Worm (Caenorhabditis elegans): Measurements from ENCODE around the gene C39D10.7.

Gene C39D10.7

ce11 chrX:7913830-7914229 lies at the start of gene C39D10.7:
Gene C39D10.7 (minus strand): TSS chrX:7913930.
- TF ChIP-seq tbx-11 (GFP tag; IDR thresholded peaks at IDR 0.05) (no peak), hmg-4 (GFP tag; optimal IDR thresholded peaks at IDR 0.05) (no peak), pes-1 (GFP tag; IDR thresholded peaks at IDR 0.05) (no peak), flt-1 (GFP tag; IDR thresholded peaks at IDR 0.05) (no peak)

ce11 chrX:7962056-7962485 lies 48.3 kb upstream of the C39D10.7 start:
- peak; percentile 60 for TF ChIP-seq aly-1 (tag; optimal IDR thresholded peaks at IDR 0.05)
- no peak for TF ChIP-seq ceh-13 (GFP tag; optimal IDR thresholded peaks at IDR 0.05)
- 0 out of 2 replicates have a peak, but pooled peaks have one; percentile 3 for TF ChIP-seq pes-1 (GFP tag; IDR thresholded peaks at IDR 0.05)
- peak; percentile 59 for TF ChIP-seq hmg-4 (GFP tag; optimal IDR thresholded peaks at IDR 0.05)
- no peak for TF ChIP-seq hmbx-1 (tag; optimal IDR thresholded peaks at IDR 0.05)
- peak; percentile 48 for TF ChIP-seq F13C5.2 (tag; optimal IDR thresholded peaks at IDR 0.05)
- TF ChIP-seq tbx-11 (GFP tag; IDR thresholded peaks at IDR 0.05), result no peak
- TF ChIP-seq B0310.2 (tag; optimal IDR thresholded peaks at IDR 0.05), result no peak
- no peak for TF ChIP-seq ama-1 (optimal IDR thresholded peaks at IDR 0.05)

- TF ChIP-seq F13C5.2 (tag; optimal IDR thresholded peaks at IDR 0.05) (no peak), pes-1 (GFP tag; IDR thresholded peaks at IDR 0.05) (0 out of 2 replicates have a peak, but pooled peaks have one; percentile 5)
Measured at ce11 chrX:7961623-7962022, 47.9 kb upstream of the C39D10.7 start, which contains the start of gene sem-5. Gene sem-5 (minus strand): TSS chrX:7961723.

ce11 chrX:7958203-7958602 lies 44.5 kb upstream of the C39D10.7 start, which contains the start of gene sfxn-2:
Gene sfxn-2 (minus strand): TSS chrX:7958303.
- no peak for TF ChIP-seq tbx-37 (GFP tag; conservative IDR thresholded peaks at IDR 0.05)
- no peak for TF ChIP-seq pes-1 (GFP tag; IDR thresholded peaks at IDR 0.05)
- TF ChIP-seq ceh-36 (tag; optimal IDR thresholded peaks at IDR 0.05), result no peak
- TF ChIP-seq aly-1 (tag; optimal IDR thresholded peaks at IDR 0.05), result no peak
- TF ChIP-seq hnd-1 (tag; optimal IDR thresholded peaks at IDR 0.05), result no peak
- no peak for TF ChIP-seq tra-4 (tag; optimal IDR thresholded peaks at IDR 0.05)
- no peak for TF ChIP-seq flt-1 (GFP tag; IDR thresholded peaks at IDR 0.05)
- TF ChIP-seq B0310.2 (tag; optimal IDR thresholded peaks at IDR 0.05), result no peak
- TF ChIP-seq ceh-13 (GFP tag; optimal IDR thresholded peaks at IDR 0.05), result no peak
- no peak for TF ChIP-seq scrt-1 (GFP tag; IDR thresholded peaks at IDR 0.05)
- no peak for TF ChIP-seq tbx-11 (GFP tag; IDR thresholded peaks at IDR 0.05)
- TF ChIP-seq sea-1 (GFP tag; conservative IDR thresholded peaks at IDR 0.05), result no peak
- TF ChIP-seq hmg-4 (GFP tag; optimal IDR thresholded peaks at IDR 0.05), result no peak
- TF ChIP-seq hmbx-1 (tag; optimal IDR thresholded peaks at IDR 0.05), result no peak
- no peak for TF ChIP-seq F13C5.2 (tag; optimal IDR thresholded peaks at IDR 0.05)

- no peak for TF ChIP-seq ama-1 (optimal IDR thresholded peaks at IDR 0.05)
- TF ChIP-seq ets-7 (tag; optimal IDR thresholded peaks at IDR 0.05), result no peak
- TF ChIP-seq hmbx-1 (tag; optimal IDR thresholded peaks at IDR 0.05), result no peak
- no peak for TF ChIP-seq sea-1 (GFP tag; conservative IDR thresholded peaks at IDR 0.05)
- TF ChIP-seq pes-1 (GFP tag; IDR thresholded peaks at IDR 0.05), result no peak
- TF ChIP-seq B0310.2 (tag; optimal IDR thresholded peaks at IDR 0.05), result no peak
- no peak for TF ChIP-seq tbx-11 (GFP tag; IDR thresholded peaks at IDR 0.05)
- no peak for TF ChIP-seq scrt-1 (GFP tag; IDR thresholded peaks at IDR 0.05)
- TF ChIP-seq ceh-36 (tag; optimal IDR thresholded peaks at IDR 0.05), result no peak
- TF ChIP-seq hnd-1 (tag; optimal IDR thresholded peaks at IDR 0.05), result no peak
- no peak for TF ChIP-seq aly-1 (tag; optimal IDR thresholded peaks at IDR 0.05)
- TF ChIP-seq flt-1 (GFP tag; IDR thresholded peaks at IDR 0.05), result no peak
- no peak for TF ChIP-seq F13C5.2 (tag; optimal IDR thresholded peaks at IDR 0.05)
- TF ChIP-seq ceh-13 (GFP tag; optimal IDR thresholded peaks at IDR 0.05), result no peak
Measured at ce11 chrX:7956449-7956848, 42.7 kb upstream of the C39D10.7 start.

ce11 chrX:7954328-7954727 lies 40.6 kb upstream of the C39D10.7 start, which contains the start of gene dct-1:
Gene dct-1 (plus strand): TSS chrX:7954354.
- TF ChIP-seq tbx-11 (GFP tag; IDR thresholded peaks at IDR 0.05), result no peak
- no peak for TF ChIP-seq F13C5.2 (tag; optimal IDR thresholded peaks at IDR 0.05)
- TF ChIP-seq sea-1 (GFP tag; conservative IDR thresholded peaks at IDR 0.05), result no peak
- no peak for TF ChIP-seq scrt-1 (GFP tag; IDR thresholded peaks at IDR 0.05)
- TF ChIP-seq ama-1 (optimal IDR thresholded peaks at IDR 0.05), result no peak
- TF ChIP-seq ets-7 (tag; optimal IDR thresholded peaks at IDR 0.05), result no peak
- TF ChIP-seq B0310.2 (tag; optimal IDR thresholded peaks at IDR 0.05), result no peak
- no peak for TF ChIP-seq flt-1 (GFP tag; IDR thresholded peaks at IDR 0.05)
- TF ChIP-seq hnd-1 (tag; optimal IDR thresholded peaks at IDR 0.05), result no peak
- no peak for TF ChIP-seq hmbx-1 (tag; optimal IDR thresholded peaks at IDR 0.05)
- no peak for TF ChIP-seq tbx-37 (GFP tag; conservative IDR thresholded peaks at IDR 0.05)
- no peak for TF ChIP-seq ceh-13 (GFP tag; optimal IDR thresholded peaks at IDR 0.05)
- TF ChIP-seq pes-1 (GFP tag; IDR thresholded peaks at IDR 0.05), result no peak

- TF ChIP-seq ama-1 (optimal IDR thresholded peaks at IDR 0.05) (no peak), B0310.2 (tag; optimal IDR thresholded peaks at IDR 0.05) (no peak), aly-1 (tag; optimal IDR thresholded peaks at IDR 0.05) (no peak), tbx-37 (GFP tag; conservative IDR thresholded peaks at IDR 0.05) (no peak), hmg-4 (GFP tag; optimal IDR thresholded peaks at IDR 0.05) (no peak), ets-7 (tag; optimal IDR thresholded peaks at IDR 0.05) (no peak), hnd-1 (tag; optimal IDR thresholded peaks at IDR 0.05) (no peak), tbx-11 (GFP tag; IDR thresholded peaks at IDR 0.05) (no peak), flt-1 (GFP tag; IDR thresholded peaks at IDR 0.05) (no peak), scrt-1 (GFP tag; IDR thresholded peaks at IDR 0.05) (no peak), pes-1 (GFP tag; IDR thresholded peaks at IDR 0.05) (no peak), tra-4 (tag; optimal IDR thresholded peaks at IDR 0.05) (no peak), hmbx-1 (tag; optimal IDR thresholded peaks at IDR 0.05) (no peak), ceh-13 (GFP tag; optimal IDR thresholded peaks at IDR 0.05) (no peak), F13C5.2 (tag; optimal IDR thresholded peaks at IDR 0.05) (no peak), sea-1 (GFP tag; conservative IDR thresholded peaks at IDR 0.05) (no peak), ceh-36 (tag; optimal IDR thresholded peaks at IDR 0.05) (no peak)
Measured at ce11 chrX:7953695-7954094, 40.0 kb upstream of the C39D10.7 start.

- TF ChIP-seq F13C5.2 (tag; optimal IDR thresholded peaks at IDR 0.05), result no peak
- TF ChIP-seq ceh-36 (tag; optimal IDR thresholded peaks at IDR 0.05), result no peak
- no peak for TF ChIP-seq flt-1 (GFP tag; IDR thresholded peaks at IDR 0.05)
- TF ChIP-seq ama-1 (optimal IDR thresholded peaks at IDR 0.05), result no peak
- no peak for TF ChIP-seq hmg-4 (GFP tag; optimal IDR thresholded peaks at IDR 0.05)
- TF ChIP-seq aly-1 (tag; optimal IDR thresholded peaks at IDR 0.05), result no peak
- no peak for TF ChIP-seq scrt-1 (GFP tag; IDR thresholded peaks at IDR 0.05)
- no peak for TF ChIP-seq tbx-11 (GFP tag; IDR thresholded peaks at IDR 0.05)
- TF ChIP-seq B0310.2 (tag; optimal IDR thresholded peaks at IDR 0.05), result no peak
- TF ChIP-seq ceh-13 (GFP tag; optimal IDR thresholded peaks at IDR 0.05), result no peak
- TF ChIP-seq tra-4 (tag; optimal IDR thresholded peaks at IDR 0.05), result no peak
- TF ChIP-seq hnd-1 (tag; optimal IDR thresholded peaks at IDR 0.05), result no peak
- TF ChIP-seq tbx-37 (GFP tag; conservative IDR thresholded peaks at IDR 0.05), result no peak
Measured at ce11 chrX:7953063-7953337, 39.3 kb upstream of the C39D10.7 start.
